Worm (Caenorhabditis elegans) whole organism, L3 larva: ENCODE measurements around the gene lgc-20.

Experiments used
- ama-1 ChIP-seq: fragments of 150-350 bp; optimal IDR thresholded peaks from 2 replicates; lab custom pipeline; 2018
- ceh-16 ChIP-seq: sonication (generic microtip); optimal IDR thresholded peaks from 2 replicates; lab custom pipeline; 2017; ENCODE audit warnings: missing biosample characterization, missing genetic modification characterization
- ceh-28 ChIP-seq: fragments of 150-350 bp; optimal IDR thresholded peaks from 2 replicates; lab custom pipeline; 2014; ENCODE audit warnings: missing biosample characterization, missing genetic modification reagents, missing genetic modification characterization
- nhr-237 ChIP-seq: fragments of 150-350 bp; optimal IDR thresholded peaks from 2 replicates; lab custom pipeline; 2014; ENCODE audit warnings: missing biosample characterization, missing genetic modification characterization
- nhr-25 ChIP-seq: sonication (generic microtip); optimal IDR thresholded peaks from 2 replicates; lab custom pipeline; 2017; ENCODE audit warnings: missing biosample characterization, missing genetic modification characterization
- nhr-76 ChIP-seq: fragments of 150-350 bp; sonication (generic microtip); optimal IDR thresholded peaks from 5 replicates; lab custom pipeline; 2014; ENCODE audit warnings: missing biosample characterization, missing genetic modification characterization

- TF ChIP-seq nhr-237 = no peak
- no peak for TF ChIP-seq ceh-16 (tag; lab: Kevin White, UChicago)
- TF ChIP-seq nhr-25 (tag; lab: Kevin White, UChicago) = no peak
- no peak for TF ChIP-seq nhr-76 (tag; lab: Kevin White, UChicago)
- TF ChIP-seq ceh-28 (tag; lab: Kevin White, UChicago) = no peak
- TF ChIP-seq ama-1 = no peak
Observed at ce11 chrII:11376026-11376425, 32.6 kb upstream of the lgc-20 start.
